Worm (Caenorhabditis elegans) whole organism, young adult: ENCODE measurements around the gene sel-7.

ENCODE experiments used
- F22D6.2 ChIP-seq: sonication (generic microtip); optimal IDR thresholded peaks from 2 replicates; lab custom pipeline; 2016; ENCODE audit warnings: mild to moderate bottlenecking, missing genetic modification characterization, missing compliant biosample characterization
- F37B4.10 ChIP-seq: fragments of 200-800 bp; sonication (Bioruptor generic); IDR thresholded peaks from 2 replicates; pipeline ENCODE4 v1.3.6; 2022; ENCODE audit warnings: missing genetic modification characterization, missing compliant biosample characterization
- T26A5.8 ChIP-seq: sonication (generic microtip); optimal IDR thresholded peaks from 2 replicates; lab custom pipeline; 2016; ENCODE audit warnings: missing genetic modification characterization, missing compliant biosample characterization
- Y53F4B.3 ChIP-seq: fragments of 200-800 bp; sonication (Bioruptor generic); IDR thresholded peaks from 2 replicates; pipeline ENCODE4 v1.3.6; 2022; ENCODE audit warnings: missing genetic modification reagents, missing genetic modification characterization, missing compliant biosample characterization
- Y56A3A.18 ChIP-seq: fragments of 200-800 bp; sonication (Bioruptor generic); IDR thresholded peaks from 2 replicates; pipeline ENCODE4 v1.3.6; 2022; ENCODE audit warnings: missing genetic modification reagents, missing genetic modification characterization, missing compliant biosample characterization
- Y95B8A.8 ChIP-seq: fragments of 200-800 bp; sonication (Bioruptor generic); IDR thresholded peaks from 2 replicates; pipeline ENCODE4 v1.3.6; 2022; ENCODE audit warnings: missing genetic modification reagents, missing genetic modification characterization, missing compliant biosample characterization
- ZK185.1 ChIP-seq: sonication (generic microtip); optimal IDR thresholded peaks from 2 replicates; lab custom pipeline; 2016; ENCODE audit warnings: mild to moderate bottlenecking, missing genetic modification characterization, missing compliant biosample characterization; ENCODE audit not compliant: poor library complexity, severe bottlenecking
- akir-1 ChIP-seq: fragments of 200-800 bp; sonication (Bioruptor generic); optimal IDR thresholded peaks from 2 replicates; lab custom pipeline; 2018; ENCODE audit warnings: mild to moderate bottlenecking, missing genetic modification characterization, moderate library complexity, missing compliant biosample characterization
- ama-1 ChIP-seq, 3 experiments: fragments of 150-350 bp in 1 of 3; sonication (generic microtip) in 2 of 3; optimal IDR thresholded peaks; 2 replicates each; lab custom pipeline; 2014 to 2018; ENCODE audit warnings: missing biosample characterization in 2 of 3, missing genetic modification characterization in 2 of 3, missing genetic modification reagents in 2 of 3
- athp-1 ChIP-seq: sonication (generic microtip); optimal IDR thresholded peaks from 2 replicates; lab custom pipeline; 2017; ENCODE audit warnings: mild to moderate bottlenecking, missing genetic modification characterization, missing compliant biosample characterization
- attf-5 ChIP-seq: fragments of 200-800 bp; sonication (Bioruptor generic); optimal IDR thresholded peaks from 2 replicates; lab custom pipeline; 2018; ENCODE audit warnings: mild to moderate bottlenecking, missing genetic modification characterization, missing compliant biosample characterization
- attf-6 ChIP-seq: fragments of 200-800 bp; sonication (Bioruptor generic); IDR thresholded peaks from 2 replicates; pipeline ENCODE4 v1.3.6; 2022; ENCODE audit warnings: missing genetic modification reagents, missing genetic modification characterization, missing compliant biosample characterization
- bed-1 ChIP-seq: fragments of 200-800 bp; sonication (Bioruptor generic); IDR thresholded peaks from 2 replicates; pipeline ENCODE4 v1.3.6; 2022; ENCODE audit warnings: missing genetic modification reagents, missing genetic modification characterization, missing compliant biosample characterization
- cebp-1 ChIP-seq, 2 experiments: fragments of 200-800 bp in 1 of 2; sonication (Bioruptor generic) in 1 of 2; sonication (generic microtip) in 1 of 2; IDR thresholded peaks in 1 of 2; optimal IDR thresholded peaks in 1 of 2; 2 replicates each; pipeline versions ENCODE4 v1.3.6 to Lab custom; 2017 to 2022; ENCODE audit warnings: missing compliant biosample characterization in 2 of 2, missing genetic modification characterization in 2 of 2, mild to moderate bottlenecking in 1 of 2, missing genetic modification reagents in 1 of 2, moderate library complexity in 1 of 2
- ceh-79 ChIP-seq: sonication (generic microtip); optimal IDR thresholded peaks from 2 replicates; lab custom pipeline; 2017; ENCODE audit warnings: mild to moderate bottlenecking, missing genetic modification characterization, missing compliant biosample characterization
- dpff-1 ChIP-seq: sonication (generic microtip); optimal IDR thresholded peaks from 2 replicates; lab custom pipeline; 2017; ENCODE audit warnings: mild to moderate bottlenecking, missing genetic modification characterization, missing compliant biosample characterization
- efl-1 ChIP-seq: fragments of 150-350 bp; optimal IDR thresholded peaks from 2 replicates; lab custom pipeline; 2014; ENCODE audit warnings: missing biosample characterization, missing genetic modification reagents, missing genetic modification characterization
- egl-18 ChIP-seq: fragments of 200-800 bp; sonication (Bioruptor generic); IDR thresholded peaks from 2 replicates; pipeline ENCODE4 v1.3.6; 2022; ENCODE audit warnings: missing genetic modification reagents, missing genetic modification characterization, missing compliant biosample characterization
- ekl-4 ChIP-seq: fragments of 200-800 bp; sonication (Bioruptor generic); IDR thresholded peaks from 2 replicates; pipeline ENCODE4 v1.3.6; 2022; ENCODE audit warnings: missing genetic modification reagents, missing genetic modification characterization, missing compliant biosample characterization
- gei-17 ChIP-seq: fragments of 200-800 bp; sonication (Bioruptor generic); optimal IDR thresholded peaks from 2 replicates; lab custom pipeline; 2018; ENCODE audit warnings: mild to moderate bottlenecking, missing genetic modification characterization, missing compliant biosample characterization
- hmg-1.2 ChIP-seq: fragments of 200-800 bp; sonication (Bioruptor generic); IDR thresholded peaks from 2 replicates; pipeline ENCODE4 v1.3.6; 2022; ENCODE audit warnings: missing genetic modification reagents, missing genetic modification characterization, missing compliant biosample characterization
- hmg-20 ChIP-seq: fragments of 200-800 bp; sonication (Bioruptor generic); IDR thresholded peaks from 2 replicates; pipeline ENCODE4 v1.3.6; 2022; ENCODE audit warnings: missing genetic modification reagents, missing genetic modification characterization, missing compliant biosample characterization
- hrde-1 ChIP-seq: sonication (generic microtip); optimal IDR thresholded peaks from 2 replicates; lab custom pipeline; 2016; ENCODE audit warnings: missing genetic modification characterization, mild to moderate bottlenecking, missing compliant biosample characterization, moderate library complexity, missing genotype, missing genetic modification reagents, borderline replicate concordance
- let-526 ChIP-seq: fragments of 200-800 bp; sonication (Bioruptor generic); IDR thresholded peaks from 2 replicates; pipeline ENCODE4 v1.3.6; 2022; ENCODE audit warnings: missing genetic modification reagents, missing genetic modification characterization, missing compliant biosample characterization
- let-607 ChIP-seq, 2 experiments: fragments of 200-800 bp in 1 of 2; sonication (Bioruptor generic) in 1 of 2; sonication (generic microtip) in 1 of 2; optimal IDR thresholded peaks; 2 replicates each; lab custom pipeline; 2016 to 2018; ENCODE audit warnings: mild to moderate bottlenecking in 2 of 2, missing compliant biosample characterization in 2 of 2, missing genetic modification characterization in 2 of 2, moderate library complexity in 2 of 2, missing genotype in 1 of 2
- lin-40 ChIP-seq: sonication (generic microtip); optimal IDR thresholded peaks from 2 replicates; lab custom pipeline; 2016; ENCODE audit warnings: missing genetic modification characterization, mild to moderate bottlenecking, missing compliant biosample characterization, missing genotype, missing genetic modification reagents
- lir-1 ChIP-seq: fragments of 200-800 bp; sonication (Bioruptor generic); conservative IDR thresholded peaks from 2 replicates; pipeline ENCODE4 v1.3.6; 2022; ENCODE audit warnings: missing genetic modification reagents, missing genetic modification characterization, missing compliant biosample characterization
- madf-10 ChIP-seq: sonication (generic microtip); optimal IDR thresholded peaks from 2 replicates; lab custom pipeline; 2016; ENCODE audit warnings: mild to moderate bottlenecking, missing genetic modification characterization, missing compliant biosample characterization
- madf-3 ChIP-seq: fragments of 200-800 bp; sonication (Bioruptor generic); IDR thresholded peaks from 2 replicates; pipeline ENCODE4 v1.3.6; 2022; ENCODE audit warnings: missing genetic modification reagents, missing genetic modification characterization, missing compliant biosample characterization
- madf-8 ChIP-seq: fragments of 200-800 bp; sonication (Bioruptor generic); conservative IDR thresholded peaks from 2 replicates; pipeline ENCODE4 v1.3.6; 2022; ENCODE audit warnings: missing genetic modification reagents, missing genetic modification characterization, missing compliant biosample characterization
- mcd-1 ChIP-seq: fragments of 200-800 bp; sonication (Bioruptor generic); IDR thresholded peaks from 2 replicates; pipeline ENCODE4 v1.3.6; 2022; ENCODE audit warnings: missing genetic modification reagents, missing genetic modification characterization, missing compliant biosample characterization
- mxl-1 ChIP-seq: sonication (generic microtip); optimal IDR thresholded peaks from 2 replicates; lab custom pipeline; 2016; ENCODE audit warnings: missing genetic modification characterization, missing compliant biosample characterization
- nfya-1 ChIP-seq: sonication (generic microtip); optimal IDR thresholded peaks from 2 replicates; lab custom pipeline; 2017; ENCODE audit warnings: antibody characterized with exemption, missing compliant biosample characterization, missing genetic modification characterization, borderline replicate concordance; ENCODE audit not compliant: insufficient read depth
- nhr-120 ChIP-seq: fragments of 200-800 bp; sonication (Bioruptor generic); IDR thresholded peaks from 2 replicates; pipeline ENCODE4 v1.3.6; 2022; ENCODE audit warnings: missing genetic modification characterization, missing compliant biosample characterization
- nhr-27 ChIP-seq: fragments of 200-800 bp; sonication (Bioruptor generic); optimal IDR thresholded peaks from 2 replicates; lab custom pipeline; 2018; ENCODE audit warnings: mild to moderate bottlenecking, missing genetic modification characterization, moderate library complexity, missing compliant biosample characterization
- nhr-80 ChIP-seq: sonication (generic microtip); optimal IDR thresholded peaks from 2 replicates; lab custom pipeline; 2016; ENCODE audit warnings: missing genetic modification characterization, missing compliant biosample characterization
- repo-1 ChIP-seq: sonication (generic microtip); optimal IDR thresholded peaks from 2 replicates; lab custom pipeline; 2017; ENCODE audit warnings: mild to moderate bottlenecking, missing genetic modification characterization, missing compliant biosample characterization
- snpc-1.1 ChIP-seq: sonication (generic microtip); optimal IDR thresholded peaks from 2 replicates; lab custom pipeline; 2017; ENCODE audit warnings: missing genetic modification characterization, mild to moderate bottlenecking, missing compliant biosample characterization, antibody characterized with exemption, moderate library complexity, missing genotype, missing genetic modification reagents; ENCODE audit not compliant: insufficient read depth
- snpc-1.3 ChIP-seq: sonication (generic microtip); optimal IDR thresholded peaks from 2 replicates; lab custom pipeline; 2017; ENCODE audit warnings: missing genetic modification characterization, mild to moderate bottlenecking, missing compliant biosample characterization, antibody characterized with exemption, moderate library complexity, missing genotype, missing genetic modification reagents; ENCODE audit not compliant: insufficient read depth
- snpc-3.4 ChIP-seq: sonication (generic microtip); optimal IDR thresholded peaks from 2 replicates; lab custom pipeline; 2017; ENCODE audit warnings: missing genetic modification characterization, mild to moderate bottlenecking, missing compliant biosample characterization, antibody characterized with exemption, moderate library complexity, missing genotype, missing genetic modification reagents
- snpc-4 ChIP-seq, 5 experiments: fragments of 150-350 bp in 1 of 5; sonication (generic microtip) in 4 of 5; optimal IDR thresholded peaks; 2 replicates each; lab custom pipeline; 2014 to 2018; ENCODE audit warnings: missing genetic modification characterization in 5 of 5, missing biosample characterization in 3 of 5, antibody characterized with exemption in 2 of 5, mild to moderate bottlenecking in 2 of 5, missing compliant biosample characterization in 2 of 5, missing genotype in 2 of 5, moderate library complexity in 2 of 5, missing genetic modification reagents in 1 of 5
- sptf-2 ChIP-seq: fragments of 200-800 bp; sonication (Bioruptor generic); optimal IDR thresholded peaks from 2 replicates; lab custom pipeline; 2018; ENCODE audit warnings: mild to moderate bottlenecking, missing genetic modification characterization, missing compliant biosample characterization
- tlf-1 ChIP-seq: fragments of 200-800 bp; sonication (Bioruptor generic); optimal IDR thresholded peaks from 2 replicates; lab custom pipeline; 2018; ENCODE audit warnings: mild to moderate bottlenecking, missing genetic modification characterization, missing compliant biosample characterization
- unc-130 ChIP-seq: sonication (generic microtip); optimal IDR thresholded peaks from 2 replicates; lab custom pipeline; 2016; ENCODE audit warnings: missing genetic modification reagents, missing genetic modification characterization, missing compliant biosample characterization
- xnd-1 ChIP-seq: sonication (generic microtip); optimal IDR thresholded peaks from 2 replicates; lab custom pipeline; 2016; ENCODE audit warnings: missing genotype, missing genetic modification reagents, missing genetic modification characterization, missing compliant biosample characterization
- ztf-18 ChIP-seq: sonication (generic microtip); optimal IDR thresholded peaks from 2 replicates; lab custom pipeline; 2016; ENCODE audit warnings: missing genotype, mild to moderate bottlenecking, missing genetic modification characterization, missing compliant biosample characterization
- ztf-25 ChIP-seq: fragments of 200-800 bp; sonication (Bioruptor generic); IDR thresholded peaks from 2 replicates; pipeline ENCODE4 v1.3.6; 2022; ENCODE audit warnings: missing genetic modification reagents, missing genetic modification characterization, missing compliant biosample characterization
- ztf-3 ChIP-seq: fragments of 200-800 bp; sonication (Bioruptor generic); optimal IDR thresholded peaks from 2 replicates; lab custom pipeline; 2018; ENCODE audit warnings: mild to moderate bottlenecking, missing genetic modification characterization, missing compliant biosample characterization

Gene sel-7

DNA sequence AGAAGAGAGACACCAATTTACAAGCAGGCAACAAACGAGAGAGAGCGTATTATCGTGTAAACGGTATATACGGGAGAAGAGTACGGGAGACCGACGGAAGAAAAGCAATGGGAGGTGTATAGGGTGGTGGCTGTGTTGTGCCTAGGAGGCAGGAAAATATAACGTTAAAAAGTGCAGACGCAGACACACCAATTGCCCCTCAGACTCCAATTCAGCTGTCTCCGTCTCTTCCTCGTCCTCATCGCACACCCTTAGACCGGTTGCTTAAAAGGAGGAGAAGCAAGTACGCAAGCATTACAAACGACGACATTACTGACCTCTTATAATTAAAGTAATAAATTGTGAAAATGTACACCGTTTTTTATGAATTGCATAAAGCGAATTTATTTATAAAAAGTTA lies 27.9 kb downstream of the sel-7 start (continued):
- TF ChIP-seq madf-8 (GFP tag; lab: Robert Waterston, UW) = no peak
- TF ChIP-seq let-607 (tag; optimal IDR thresholded peaks at IDR 0.05; lab: Kevin White, UChicago) = peak in 1 of 2 experiments; percentile 13
- peak; percentile 40 for TF ChIP-seq gei-17 (GFP tag; lab: Kevin White, UChicago)
- TF ChIP-seq nfya-1 (tag; lab: Kevin White, UChicago) = no peak
- no peak for TF ChIP-seq mxl-1 (tag; lab: Kevin White, UChicago)
- no peak for TF ChIP-seq akir-1
- TF ChIP-seq sptf-2 (GFP tag; lab: Kevin White, UChicago) = no peak
- TF ChIP-seq repo-1 (tag; lab: Kevin White, UChicago) = no peak
- TF ChIP-seq tlf-1 (GFP tag; lab: Kevin White, UChicago) = no peak
- peak; percentile 81 for TF ChIP-seq lin-40 (tag; lab: Kevin White, UChicago)
- TF ChIP-seq let-526 (GFP tag; lab: Robert Waterston, UW) = no peak
- no peak for TF ChIP-seq snpc-1.1
- no peak for TF ChIP-seq mcd-1 (GFP tag; lab: Robert Waterston, UW)
- TF ChIP-seq Y95B8A.8 = no peak
- peak; percentile 7 for TF ChIP-seq snpc-4 (GFP tag; optimal IDR thresholded peaks at IDR 0.05; lab: Kevin White, UChicago)
- peak in 2 of 4 experiments; percentile 11 to 36 for TF ChIP-seq snpc-4 (tag; optimal IDR thresholded peaks at IDR 0.05; lab: Kevin White, UChicago)
- peak; percentile 46 for TF ChIP-seq madf-10 (tag; lab: Kevin White, UChicago)
- no peak for TF ChIP-seq nhr-120 (GFP tag; lab: Robert Waterston, UW)
- TF ChIP-seq Y56A3A.18 (GFP tag; lab: Robert Waterston, UW) = no peak
- TF ChIP-seq dpff-1 (tag; lab: Kevin White, UChicago) = no peak
- TF ChIP-seq lir-1 = no peak
- TF ChIP-seq ZK185.1 (tag; lab: Kevin White, UChicago) = peak; percentile 54
- TF ChIP-seq madf-3 (GFP tag; lab: Robert Waterston, UW) = no peak
- no peak for TF ChIP-seq F22D6.2
- TF ChIP-seq hmg-1.2 (GFP tag; lab: Robert Waterston, UW) = peak; percentile 72
- no peak for TF ChIP-seq unc-130 (GFP tag; lab: Kevin White, UChicago)
- no peak for TF ChIP-seq nhr-27 (tag; lab: Kevin White, UChicago)
- peak; percentile 70 for TF ChIP-seq nhr-80 (tag; lab: Kevin White, UChicago)
- TF ChIP-seq hrde-1 = no peak
- no peak for TF ChIP-seq attf-6 (GFP tag; lab: Robert Waterston, UW)
- peak; percentile 66 for TF ChIP-seq attf-5 (GFP tag; lab: Kevin White, UChicago)
- TF ChIP-seq bed-1 = no peak
- no peak for TF ChIP-seq F37B4.10 (GFP tag; lab: Robert Waterston, UW)
- TF ChIP-seq cebp-1 (GFP tag; IDR thresholded peaks at IDR 0.05; lab: Robert Waterston, UW) = no peak
- no peak for TF ChIP-seq cebp-1 (tag; optimal IDR thresholded peaks at IDR 0.05; lab: Kevin White, UChicago)
- TF ChIP-seq egl-18 = no peak
- TF ChIP-seq ceh-79 = no peak

DNA sequence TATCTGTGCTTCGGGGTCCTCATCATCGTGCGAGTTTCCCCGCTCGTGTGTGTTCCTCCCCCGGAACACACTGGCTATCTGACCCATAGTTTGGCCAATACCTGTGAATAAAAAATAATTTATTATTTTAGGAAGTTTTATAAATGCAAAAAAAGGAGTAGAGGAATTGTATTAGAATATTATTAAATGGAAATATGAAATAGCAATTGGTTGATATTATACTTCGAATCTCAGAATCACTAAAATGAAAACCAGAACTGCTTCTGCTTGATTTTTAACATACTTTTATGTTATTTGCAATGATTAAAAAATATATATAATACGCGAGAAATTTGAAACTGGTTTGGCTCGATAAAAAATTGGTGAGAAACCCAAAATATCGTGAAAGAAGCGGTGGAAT lies 28.7 kb downstream of the sel-7 start, which contains the start of gene mgrn-1:
TSS of gene mgrn-1 (minus strand) at position 101 of the 400 bp plus-strand sequence.
- no peak for TF ChIP-seq Y53F4B.3
- no peak for TF ChIP-seq athp-1 (tag; lab: Kevin White, UChicago)
- no peak for TF ChIP-seq madf-3 (GFP tag; lab: Robert Waterston, UW)
- no peak for TF ChIP-seq T26A5.8 (tag; lab: Kevin White, UChicago)
- no peak for TF ChIP-seq ztf-18 (tag; lab: Kevin White, UChicago)
- no peak for TF ChIP-seq ekl-4
- no peak for TF ChIP-seq ztf-3 (GFP tag; lab: Kevin White, UChicago)
- no peak for TF ChIP-seq F22D6.2
- no peak for TF ChIP-seq snpc-1.3 (tag; lab: Kevin White, UChicago)
- TF ChIP-seq efl-1 (GFP tag; lab: Kevin White, UChicago) = no peak
- no peak for TF ChIP-seq xnd-1
- no peak for TF ChIP-seq ztf-25 (GFP tag; lab: Robert Waterston, UW)
- TF ChIP-seq ama-1 (optimal IDR thresholded peaks at IDR 0.05; lab: Kevin White, UChicago) = no peak
- no peak for TF ChIP-seq ama-1 (GFP tag; optimal IDR thresholded peaks at IDR 0.05; lab: Kevin White, UChicago)
- no peak for TF ChIP-seq hmg-20 (GFP tag; lab: Robert Waterston, UW)
- no peak for TF ChIP-seq snpc-3.4 (tag; lab: Kevin White, UChicago)
